Fruit fly (Drosophila melanogaster): Measurements from ENCODE around the gene TORIP.

Gene TORIP

dm6 chr3L:19813075-19813903 lies 8.4 kb upstream of the TORIP start, which contains the start of gene Cyp305a1 (continued):
- 0 out of 3 replicates have a peak, but pooled peaks have one; percentile 28 for TF ChIP-seq gce (GFP tag; IDR thresholded peaks at IDR 0.05)
- no peak for TF ChIP-seq CG12219 (GFP tag; optimal IDR thresholded peaks at IDR 0.05)
- no peak for TF ChIP-seq ham (GFP tag; IDR thresholded peaks at IDR 0.05)
- TF ChIP-seq dimm (GFP tag; IDR thresholded peaks at IDR 0.05) = no peak
- peak; percentile 63 for TF ChIP-seq CG34376 (GFP tag; optimal IDR thresholded peaks at IDR 0.05)
- no peak for TF ChIP-seq row (GFP tag; IDR thresholded peaks at IDR 0.05)
- TF ChIP-seq CG11456 (GFP tag; IDR thresholded peaks at IDR 0.05) = 0 out of 3 replicates have a peak, but pooled peaks have one; percentile 48
- no peak for TF ChIP-seq CG14965 (GFP tag; optimal IDR thresholded peaks at IDR 0.05; ENCODE audit: borderline replicate concordance)
- TF ChIP-seq Dp (GFP tag; optimal IDR thresholded peaks at IDR 0.05) = no peak
- TF ChIP-seq NC2α (GFP tag; optimal IDR thresholded peaks at IDR 0.05) = no peak
- TF ChIP-seq cato (GFP tag; optimal IDR thresholded peaks at IDR 0.05; ENCODE audit: borderline replicate concordance) = no peak
- TF ChIP-seq az2 (GFP tag; optimal IDR thresholded peaks at IDR 0.05) = no peak
- no peak for TF ChIP-seq wdn (GFP tag; IDR thresholded peaks at IDR 0.05)
- no peak for TF ChIP-seq CG31224 (GFP tag; IDR thresholded peaks at IDR 0.05)
- no peak for TF ChIP-seq dmrt99B (tag; optimal IDR thresholded peaks at IDR 0.05)
- no peak for TF ChIP-seq CG3838 (GFP tag; optimal IDR thresholded peaks at IDR 0.05)
- peak; percentile 58 for TF ChIP-seq Fer1 (GFP tag; optimal IDR thresholded peaks at IDR 0.05)
- TF ChIP-seq esg (GFP tag; conservative IDR thresholded peaks at IDR 0.05) = no peak
- no peak for TF ChIP-seq en (GFP tag; optimal IDR thresholded peaks at IDR 0.05)
- no peak for TF ChIP-seq CG11398 (GFP tag; optimal IDR thresholded peaks at IDR 0.05)
- TF ChIP-seq pros (GFP tag; optimal IDR thresholded peaks at IDR 0.05) = no peak
- no peak for TF ChIP-seq Mes4 (GFP tag; optimal IDR thresholded peaks at IDR 0.05)
- TF ChIP-seq CG16779 (GFP tag; IDR thresholded peaks at IDR 0.05) = no peak
- no peak for TF ChIP-seq ems (GFP tag; optimal IDR thresholded peaks at IDR 0.05)
- TF ChIP-seq chm (GFP tag; IDR thresholded peaks at IDR 0.05) = no peak
- no peak for TF ChIP-seq PHDP (tag; optimal IDR thresholded peaks at IDR 0.05)
- no peak for TF ChIP-seq cad (GFP tag; optimal IDR thresholded peaks at IDR 0.05)
- no peak for TF ChIP-seq HmgZ (tag; optimal IDR thresholded peaks at IDR 0.05)
- TF ChIP-seq CG15073 (GFP tag; optimal IDR thresholded peaks at IDR 0.05) = no peak
- TF ChIP-seq Deaf1 (tag; optimal IDR thresholded peaks at IDR 0.05) = peak; percentile 68
- TF ChIP-seq Ets65A (GFP tag) = no peak
- TF ChIP-seq CG3407 (GFP tag; optimal IDR thresholded peaks at IDR 0.05) = no peak
- TF ChIP-seq CG13624 (GFP tag; optimal IDR thresholded peaks at IDR 0.05) = no peak
- no peak for TF ChIP-seq CG18476 (GFP tag; optimal IDR thresholded peaks at IDR 0.05)
- no peak for TF ChIP-seq CoRest (tag; optimal IDR thresholded peaks at IDR 0.05)
- no peak for TF ChIP-seq gfzf (GFP tag; optimal IDR thresholded peaks at IDR 0.05)
- no peak for TF ChIP-seq dpn (GFP tag; optimal IDR thresholded peaks at IDR 0.05)
- TF ChIP-seq CG11695 (GFP tag; IDR thresholded peaks at IDR 0.05) = no peak

DNA sequence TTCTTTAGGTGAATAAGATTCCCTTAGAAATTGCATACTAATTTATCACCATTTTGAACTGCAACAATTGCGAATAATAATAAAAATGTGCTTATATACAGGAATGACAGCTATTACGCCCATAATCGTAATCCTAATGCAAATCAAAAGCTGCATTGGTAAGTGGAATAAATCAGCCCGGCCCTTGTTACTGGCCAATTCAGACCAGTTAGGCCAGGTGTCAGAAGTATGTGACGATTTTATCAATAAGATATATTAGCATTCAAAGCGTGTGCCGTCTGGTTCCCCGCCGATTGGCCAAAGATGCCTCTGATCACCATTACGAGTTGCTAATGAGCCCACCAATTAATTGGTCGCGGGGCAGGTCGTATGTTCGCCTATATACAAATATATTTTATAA lies 7.6 kb upstream of the TORIP start:
- no peak for TF ChIP-seq CG8765 (GFP tag; IDR thresholded peaks at IDR 0.05)
- no peak for TF ChIP-seq CG18262 (tag; optimal IDR thresholded peaks at IDR 0.05)
- TF ChIP-seq Dfd (GFP tag; optimal IDR thresholded peaks at IDR 0.05) = no peak
- TF ChIP-seq D (optimal IDR thresholded peaks at IDR 0.05) = no peak
- TF ChIP-seq D (GFP tag; optimal IDR thresholded peaks at IDR 0.05) = no peak
- TF ChIP-seq slbo (GFP tag; IDR thresholded peaks at IDR 0.05) = no peak
- no peak for TF ChIP-seq CG34224 (GFP tag; IDR thresholded peaks at IDR 0.05; ENCODE audit: partially characterized antibody)
- TF ChIP-seq CG17385 (GFP tag; optimal IDR thresholded peaks at IDR 0.05) = no peak
- no peak for TF ChIP-seq D19B (GFP tag; optimal IDR thresholded peaks at IDR 0.05)
- TF ChIP-seq dm (GFP tag; optimal IDR thresholded peaks at IDR 0.05) = no peak
- TF ChIP-seq chinmo (GFP tag; IDR thresholded peaks at IDR 0.05; ENCODE audit: partially characterized antibody) = 0 out of 4 replicates have a peak, but pooled peaks have one; percentile 58
- TF ChIP-seq Elba2 (GFP tag; optimal IDR thresholded peaks at IDR 0.05) = peak; percentile 34
- no peak for TF ChIP-seq crc (GFP tag; optimal IDR thresholded peaks at IDR 0.05)
- no peak for TF ChIP-seq pan (optimal IDR thresholded peaks at IDR 0.05)
- no peak for TF ChIP-seq pan (GFP tag; optimal IDR thresholded peaks at IDR 0.05 in 1 of 2, IDR thresholded peaks at IDR 0.05 in 1 of 2)
- TF ChIP-seq CG34376 (GFP tag; optimal IDR thresholded peaks at IDR 0.05) = no peak
